Worm (Caenorhabditis elegans) whole organism, L4 larva: ENCODE measurements around the gene C45G9.11.

Experiments
- aha-1 ChIP-seq: fragments of 150-350 bp; peaks from one replicate; lab custom pipeline; 2014; ENCODE audit warnings: missing biosample characterization, missing genetic modification characterization
- aly-2 ChIP-seq: sonication (generic microtip); optimal IDR thresholded peaks from 2 replicates; lab custom pipeline; 2018; ENCODE audit warnings: missing biosample characterization, missing genetic modification characterization
- daf-8 ChIP-seq: fragments of 200-800 bp; sonication (Bioruptor generic); IDR thresholded peaks from 2 replicates; pipeline ENCODE4 v1.3.6; 2022; ENCODE audit warnings: missing genetic modification characterization, missing compliant biosample characterization
- fkh-10 ChIP-seq: fragments of 150-350 bp; optimal IDR thresholded peaks from 2 replicates; lab custom pipeline; 2014; ENCODE audit warnings: missing biosample characterization, missing genetic modification reagents, missing genetic modification characterization
- lin-38 ChIP-seq: fragments of 200-800 bp; sonication (Bioruptor generic); IDR thresholded peaks from 2 replicates; pipeline ENCODE4 v1.3.6; 2022; ENCODE audit warnings: missing genetic modification reagents, missing genetic modification characterization, missing compliant biosample characterization
- nhr-41 ChIP-seq: fragments of 200-800 bp; sonication (Bioruptor generic); IDR thresholded peaks from 2 replicates; pipeline ENCODE4 v1.3.6; 2022; ENCODE audit warnings: missing genetic modification reagents, missing genetic modification characterization, missing compliant biosample characterization
- nhr-77 ChIP-seq: fragments of 150-350 bp; optimal IDR thresholded peaks from 2 replicates; lab custom pipeline; 2014; ENCODE audit warnings: missing biosample characterization, missing genetic modification characterization
- skn-1 ChIP-seq: fragments of 150-350 bp; optimal IDR thresholded peaks from 2 replicates; lab custom pipeline; 2014; ENCODE audit warnings: missing biosample characterization, missing genetic modification characterization
- snpc-4 ChIP-seq: fragments of 150-350 bp; optimal IDR thresholded peaks from 2 replicates; lab custom pipeline; 2014; ENCODE audit warnings: missing biosample characterization, missing genetic modification characterization

ce11 chrIII:5106893-5107471 is 38.5 kb upstream of the C45G9.11 start, which contains the start of gene dpy-17:
- TF ChIP-seq skn-1 (no peak), aly-2 (tag; lab: Kevin White, UChicago) (no peak), snpc-4 (no peak), nhr-77 (no peak), nhr-41 (GFP tag; lab: Robert Waterston, UW) (no peak), lin-38 (no peak), aha-1 (tag; lab: Kevin White, UChicago) (no peak), daf-8 (no peak), fkh-10 (GFP tag; lab: Kevin White, UChicago) (no peak)
